Fruit fly (Drosophila melanogaster): ENCODE results near the gene RpL34b.

RpL34b gene

dm6 chr3R:9404104-9404512, 3.1 kb upstream of the RpL34b start, which contains the start of the genes CG9356, BBIP1 and CG8135 (continued):
- no peak for TF ChIP-seq CG10631 (GFP tag; optimal IDR thresholded peaks at IDR 0.05)
- TF ChIP-seq salr (GFP tag; optimal IDR thresholded peaks at IDR 0.05), result no peak
- TF ChIP-seq CG6854 (GFP tag; optimal IDR thresholded peaks at IDR 0.05), result no peak
- peak; percentile 85 for TF ChIP-seq Sox14 (GFP tag; optimal IDR thresholded peaks at IDR 0.05)
- no peak for TF ChIP-seq eg (GFP tag; IDR thresholded peaks at IDR 0.05)
- TF ChIP-seq CG3032 (tag; optimal IDR thresholded peaks at IDR 0.05), result peak; percentile 44
- TF ChIP-seq acj6 (GFP tag; optimal IDR thresholded peaks at IDR 0.05), result peak; percentile 74
- TF ChIP-seq Hr38 (GFP tag; optimal IDR thresholded peaks at IDR 0.05), result no peak
- no peak for TF ChIP-seq pdm3 (GFP tag; optimal IDR thresholded peaks at IDR 0.05)
- peak; percentile 54 for TF ChIP-seq CG11762 (GFP tag; optimal IDR thresholded peaks at IDR 0.05; ENCODE audit: insufficient read depth)
- TF ChIP-seq Ets21C (GFP tag; optimal IDR thresholded peaks at IDR 0.05), result no peak
- TF ChIP-seq Lpt (GFP tag; optimal IDR thresholded peaks at IDR 0.05), result peak; percentile 3
- TF ChIP-seq CG6276 (GFP tag; optimal IDR thresholded peaks at IDR 0.05), result no peak
- TF ChIP-seq Hr4 (GFP tag; optimal IDR thresholded peaks at IDR 0.05), result no peak
- peak; percentile 33 for TF ChIP-seq Sox15 (GFP tag; optimal IDR thresholded peaks at IDR 0.05)
- TF ChIP-seq Blimp-1 (GFP tag; optimal IDR thresholded peaks at IDR 0.05), result no peak
- TF ChIP-seq Hr39 (GFP tag; optimal IDR thresholded peaks at IDR 0.05), result no peak
- TF ChIP-seq Smox (GFP tag; optimal IDR thresholded peaks at IDR 0.05), result no peak
- peak; percentile 79 for TF ChIP-seq lz (GFP tag; optimal IDR thresholded peaks at IDR 0.05)
- peak; percentile 28 for TF ChIP-seq CG34406 (GFP tag; optimal IDR thresholded peaks at IDR 0.05)
- no peak for TF ChIP-seq CG8119 (GFP tag; IDR thresholded peaks at IDR 0.05)
- TF ChIP-seq OdsH (GFP tag; optimal IDR thresholded peaks at IDR 0.05), result no peak
- peak; percentile 85 for TF ChIP-seq esn (GFP tag; optimal IDR thresholded peaks at IDR 0.05)
- TF ChIP-seq CG11902 (GFP tag; optimal IDR thresholded peaks at IDR 0.05), result peak; percentile 14
- TF ChIP-seq CG15336 (GFP tag; IDR thresholded peaks at IDR 0.05), result peak; percentile 43; the same call in 1 of the 2 replicates
- no peak for TF ChIP-seq achi (GFP tag; optimal IDR thresholded peaks at IDR 0.05)
- peak; percentile 91 for TF ChIP-seq Eip78C (GFP tag)

- TF ChIP-seq CG10669 (GFP tag; optimal IDR thresholded peaks at IDR 0.05) (peak; percentile 74), CG3032 (tag; optimal IDR thresholded peaks at IDR 0.05) (peak; percentile 67), CG15336 (GFP tag; IDR thresholded peaks at IDR 0.05) (peak; percentile 71), Blimp-1 (GFP tag; optimal IDR thresholded peaks at IDR 0.05) (peak; percentile 40), net (GFP tag; optimal IDR thresholded peaks at IDR 0.05) (peak; percentile 74), Hr38 (GFP tag; optimal IDR thresholded peaks at IDR 0.05) (no peak), dsx (GFP tag; optimal IDR thresholded peaks at IDR 0.05; ENCODE audit: poor library complexity, severe bottlenecking) (peak; percentile 66), CG6163 (GFP tag; IDR thresholded peaks at IDR 0.05) (peak; percentile 86), CG1621 (tag; optimal IDR thresholded peaks at IDR 0.05) (peak; percentile 8), CG11762 (GFP tag; optimal IDR thresholded peaks at IDR 0.05; ENCODE audit: insufficient read depth) (peak; percentile 41), Sox15 (GFP tag; optimal IDR thresholded peaks at IDR 0.05) (peak; percentile 42), topi (GFP tag; optimal IDR thresholded peaks at IDR 0.05) (peak; percentile 72), CG6792 (GFP tag; optimal IDR thresholded peaks at IDR 0.05) (peak; percentile 74), CG4318 (GFP tag; optimal IDR thresholded peaks at IDR 0.05) (no peak), vri (GFP tag; optimal IDR thresholded peaks at IDR 0.05) (peak; percentile 43), CG10631 (GFP tag; optimal IDR thresholded peaks at IDR 0.05) (peak; percentile 75), salr (GFP tag; optimal IDR thresholded peaks at IDR 0.05) (peak; percentile 10 to 55), cyc (GFP tag; optimal IDR thresholded peaks at IDR 0.05) (peak; percentile 67), CG8119 (GFP tag; IDR thresholded peaks at IDR 0.05) (peak; percentile 65; the same call in 2 of the 3 replicates), Smox (GFP tag; optimal IDR thresholded peaks at IDR 0.05) (peak; percentile 75), CG8319 (GFP tag; optimal IDR thresholded peaks at IDR 0.05) (peak; percentile 44), Gug (GFP tag; IDR thresholded peaks at IDR 0.05) (peak; percentile 61), CG9139 (GFP tag; optimal IDR thresholded peaks at IDR 0.05) (no peak), CG11902 (GFP tag; optimal IDR thresholded peaks at IDR 0.05) (peak; percentile 44), CG3919 (GFP tag; optimal IDR thresholded peaks at IDR 0.05) (peak; percentile 78), Hr39 (GFP tag; optimal IDR thresholded peaks at IDR 0.05) (peak; percentile 79), CG32006 (GFP tag; optimal IDR thresholded peaks at IDR 0.05) (peak; percentile 61), CG31627 (GFP tag; optimal IDR thresholded peaks at IDR 0.05) (peak; percentile 80), lz (GFP tag; optimal IDR thresholded peaks at IDR 0.05) (peak; percentile 74), Eip78C (GFP tag) (peak; percentile 83), CG6808 (GFP tag; optimal IDR thresholded peaks at IDR 0.05) (peak; percentile 33), Eip93F (GFP tag; optimal IDR thresholded peaks at IDR 0.05) (peak; percentile 40), CG8632 (GFP tag; optimal IDR thresholded peaks at IDR 0.05) (peak; percentile 76), Sox14 (GFP tag; optimal IDR thresholded peaks at IDR 0.05) (peak; percentile 58), CG34406 (GFP tag; optimal IDR thresholded peaks at IDR 0.05) (peak; percentile 72), Ets21C (GFP tag; optimal IDR thresholded peaks at IDR 0.05) (peak; percentile 60), pdm3 (GFP tag; optimal IDR thresholded peaks at IDR 0.05) (peak; percentile 76), CG11294 (GFP tag; IDR thresholded peaks at IDR 0.05) (peak; percentile 26; the same call in 1 of the 2 replicates), CG6276 (GFP tag; optimal IDR thresholded peaks at IDR 0.05) (no peak)
Measured at dm6 chr3R:9399951-9400392, 1.1 kb downstream of the RpL34b start, which contains the start of gene CG34117. Gene CG34117 (minus strand): TSS chr3R:9400053.
